Worm (Caenorhabditis elegans) whole organism, L4/young adult: ENCODE results near the gene T10C6.7.

Source experiments
- W03F9.2 ChIP-seq: fragments of 150-350 bp; optimal IDR thresholded peaks from 2 replicates; lab custom pipeline; 2014; ENCODE audit warnings: missing biosample characterization, missing genetic modification characterization
- dao-5 ChIP-seq: sonication (generic microtip); optimal IDR thresholded peaks from 2 replicates; lab custom pipeline; 2016; ENCODE audit warnings: missing genotype, missing genetic modification characterization, moderate library complexity, missing compliant biosample characterization
- him-1 ChIP-seq: sonication (generic microtip); optimal IDR thresholded peaks from 2 replicates; lab custom pipeline; 2016; ENCODE audit warnings: missing genotype, missing genetic modification reagents, missing genetic modification characterization, missing compliant biosample characterization

DNA sequence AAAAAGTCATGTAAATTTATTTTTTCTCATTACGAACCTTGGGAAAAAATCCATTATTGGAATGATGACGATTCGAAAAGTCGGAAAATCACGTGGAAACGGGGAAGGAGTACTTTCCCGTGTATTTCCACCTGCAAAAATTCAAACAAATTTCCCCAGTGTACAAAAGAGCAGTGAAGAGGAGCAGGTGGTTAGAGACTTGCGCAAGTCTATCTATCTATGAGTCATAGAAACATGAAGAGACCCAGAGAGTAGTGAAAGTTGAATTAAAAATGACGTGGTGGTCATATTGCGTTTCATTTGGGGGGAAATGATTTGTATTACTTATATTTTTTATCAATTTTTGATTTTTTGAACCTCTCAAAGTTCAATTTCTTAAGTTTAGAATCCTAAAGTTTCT lies 31.1 kb downstream of the T10C6.7 start, which contains the start of gene nhr-50:
- no peak for TF ChIP-seq him-1 (tag; lab: Kevin White, UChicago)
- TF ChIP-seq dao-5 (tag; lab: Kevin White, UChicago) = no peak
- TF ChIP-seq W03F9.2 = no peak
